Fruit fly (Drosophila melanogaster) whole organism, larva: ENCODE measurements around the gene dbo.

Source experiments
- noc ChIP-seq: fragments of 200-800 bp; sonication (Bioruptor generic); optimal IDR thresholded peaks from 3 replicates; lab custom pipeline; 2019; ENCODE audit warnings: missing biosample characterization, mild to moderate bottlenecking, missing genetic modification characterization, moderate library complexity

dbo gene

DNA sequence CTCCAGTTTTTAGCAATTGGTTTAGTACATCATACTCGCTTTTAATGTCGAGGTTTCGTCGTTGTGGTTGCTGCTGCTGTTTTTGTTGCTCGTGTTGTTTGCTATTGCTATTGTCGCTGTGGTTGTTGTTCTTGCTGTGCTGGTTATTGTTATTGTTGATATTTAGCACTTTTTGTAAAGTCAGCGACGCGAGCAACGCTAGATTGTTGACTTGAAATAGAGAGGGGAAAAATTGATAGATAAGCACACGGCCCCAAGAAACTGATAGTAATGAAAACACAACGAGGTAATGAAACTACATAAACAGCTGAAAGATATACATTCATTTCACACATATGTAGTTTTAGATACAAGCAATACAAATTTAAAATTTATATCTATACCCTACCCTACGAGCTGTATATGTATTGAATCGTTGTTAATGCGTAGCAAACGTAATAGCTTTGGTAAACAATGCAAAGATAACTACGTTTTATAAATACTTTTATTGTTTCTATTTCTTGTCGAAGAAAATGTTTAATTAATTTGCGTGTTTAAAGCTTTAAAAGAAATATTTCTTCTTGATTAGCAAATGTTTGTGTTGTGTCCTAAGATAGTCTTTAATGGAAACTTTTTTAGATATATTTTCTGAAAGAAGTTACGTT is 2.8 kb upstream of the dbo start:
- TF ChIP-seq noc (tag; lab: Kevin White, UChicago): peak; percentile 13

DNA sequence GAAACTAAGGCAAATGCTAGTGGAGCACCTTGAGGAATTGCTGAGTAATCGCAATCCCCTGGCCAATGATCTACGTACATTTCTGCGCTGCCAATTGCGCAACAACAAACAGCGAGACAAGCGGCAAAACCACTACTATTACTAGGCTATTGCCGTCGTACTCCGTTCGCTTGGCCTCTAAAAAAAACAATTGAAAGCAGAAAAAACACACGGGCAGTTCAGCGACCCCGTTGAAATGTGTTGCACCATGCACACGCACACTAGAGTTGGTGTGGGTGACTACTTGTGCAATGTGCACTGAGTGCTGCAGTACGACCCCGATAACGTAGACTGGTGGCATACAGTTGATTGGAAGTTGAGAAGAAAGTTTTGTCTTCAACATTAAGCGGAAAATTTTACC is 2.2 kb upstream of the dbo start:
- no peak for TF ChIP-seq noc (tag; lab: Kevin White, UChicago)

DNA sequence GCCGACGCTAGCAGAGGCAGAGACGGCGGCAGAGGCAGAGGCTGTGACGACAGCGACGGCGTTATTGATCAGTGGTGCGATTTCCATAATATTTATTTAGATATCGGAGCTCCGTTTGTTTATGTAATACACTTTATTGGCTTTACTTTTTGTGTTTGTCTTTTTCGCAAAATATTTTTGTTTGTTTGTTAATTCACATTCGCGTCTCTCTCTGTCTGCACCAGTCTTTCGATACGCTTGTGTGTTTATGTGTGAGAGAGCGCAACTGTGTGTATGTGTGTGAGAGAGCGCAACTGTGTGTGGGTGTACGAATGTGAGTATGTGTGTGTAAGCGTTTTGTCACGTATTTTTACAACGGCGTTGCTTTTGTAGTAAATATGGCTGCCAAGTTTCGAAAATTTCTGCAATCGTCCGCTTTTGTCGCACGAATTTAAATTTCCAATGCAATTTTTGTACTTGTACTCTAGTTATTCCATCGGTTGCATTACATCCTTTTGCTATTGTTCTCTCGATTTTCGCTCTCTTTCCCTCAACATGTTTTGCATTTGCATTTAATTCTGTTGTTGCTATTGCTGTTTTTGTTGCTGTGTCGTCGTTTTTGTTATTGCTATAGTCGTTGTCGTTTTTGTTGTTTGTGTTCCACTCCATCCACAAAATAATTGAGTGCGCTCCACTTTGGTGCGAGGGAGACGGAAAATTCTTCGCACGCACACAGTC is 1.0 kb upstream of the dbo start:
- TF ChIP-seq noc (tag; lab: Kevin White, UChicago): peak; percentile 71

DNA sequence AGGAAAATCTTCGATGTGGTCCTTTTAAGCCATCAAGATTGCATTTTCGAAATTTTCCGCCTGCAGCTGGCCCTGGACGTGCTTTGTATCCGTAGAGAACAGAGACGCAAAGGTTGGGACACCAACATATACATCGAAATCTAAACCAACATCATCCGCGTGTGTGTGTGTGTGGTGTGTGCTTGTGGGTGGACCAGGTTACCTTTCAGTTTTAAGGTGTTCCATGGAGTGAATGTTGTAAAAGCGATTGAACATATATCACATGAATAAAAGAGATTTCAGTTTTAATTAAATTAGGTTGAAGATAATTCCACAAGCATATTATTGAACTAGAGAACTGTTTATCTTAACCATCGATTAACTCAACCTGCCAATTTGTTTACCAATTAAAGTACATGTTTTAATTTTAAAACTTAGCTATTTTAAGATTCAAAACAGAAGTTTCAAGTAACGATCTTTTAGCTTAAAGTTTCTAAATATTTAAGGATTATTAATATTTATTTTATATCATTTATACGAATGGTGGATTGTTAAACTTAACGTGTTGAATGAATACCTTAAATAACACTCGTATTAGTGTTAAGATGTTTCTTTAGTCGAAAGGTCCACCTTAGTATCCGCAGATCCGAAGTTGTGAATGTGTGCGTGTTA is 422 bp downstream of the dbo start:
- TF ChIP-seq noc (tag; lab: Kevin White, UChicago): peak; percentile 93

DNA sequence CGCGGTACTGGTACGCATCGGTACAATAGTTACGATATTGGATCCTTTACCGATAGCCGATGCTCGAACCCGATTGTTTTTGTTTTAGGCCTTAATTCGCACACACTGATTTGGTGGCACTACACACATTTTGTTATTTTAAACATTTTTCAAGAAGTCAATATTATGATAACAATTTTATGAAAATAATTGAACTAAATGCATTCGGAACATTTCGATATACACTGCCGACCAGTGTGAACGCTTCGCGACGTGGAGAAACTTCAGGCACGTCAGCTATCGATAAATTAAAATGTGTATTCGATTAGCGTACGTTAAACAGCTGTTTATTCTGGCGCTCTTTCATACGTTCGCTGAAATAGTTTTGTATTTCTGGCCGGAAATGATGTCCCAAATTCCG is 5.5 kb downstream of the dbo start, which contains the start of gene CG12713:
CG12713 (plus strand) TSS at position 319 of the 400 bp plus-strand sequence.
- TF ChIP-seq noc (tag; lab: Kevin White, UChicago): no peak

DNA sequence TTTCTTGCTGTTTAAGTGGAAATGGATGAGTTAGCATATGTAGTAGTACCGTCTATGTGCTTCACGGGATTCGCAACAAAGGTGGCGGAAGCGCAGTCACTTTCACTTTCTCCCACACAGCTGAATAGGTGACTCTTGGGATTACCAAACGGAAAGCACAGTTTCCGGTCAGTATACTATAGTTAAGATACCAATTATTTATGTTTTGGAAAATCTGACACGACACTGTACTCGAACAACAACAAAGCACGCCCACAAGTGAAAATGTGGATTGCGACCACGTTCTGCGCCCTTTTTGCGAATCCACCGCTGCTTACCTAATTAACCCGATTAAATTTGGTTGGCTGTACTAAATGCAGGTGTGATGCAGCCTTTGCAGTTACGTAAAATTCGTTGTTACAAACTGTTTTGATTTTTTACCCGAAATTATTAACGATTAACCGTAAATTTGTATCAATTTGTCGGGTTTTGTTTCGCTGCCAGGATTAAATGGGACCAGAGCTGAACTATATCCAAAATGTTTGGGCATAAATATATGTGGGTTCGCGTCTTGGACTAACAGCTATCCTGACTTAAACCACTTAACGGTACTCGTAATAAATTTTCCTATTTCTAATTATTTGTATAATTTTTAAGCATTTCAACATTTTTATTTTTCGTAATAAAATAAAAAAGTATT is 8.3 kb downstream of the dbo start, which contains the start of gene CG18081:
CG18081 (minus strand) TSS at position 512 of the 679 bp plus-strand sequence.
- no peak for TF ChIP-seq noc (tag; lab: Kevin White, UChicago)

DNA sequence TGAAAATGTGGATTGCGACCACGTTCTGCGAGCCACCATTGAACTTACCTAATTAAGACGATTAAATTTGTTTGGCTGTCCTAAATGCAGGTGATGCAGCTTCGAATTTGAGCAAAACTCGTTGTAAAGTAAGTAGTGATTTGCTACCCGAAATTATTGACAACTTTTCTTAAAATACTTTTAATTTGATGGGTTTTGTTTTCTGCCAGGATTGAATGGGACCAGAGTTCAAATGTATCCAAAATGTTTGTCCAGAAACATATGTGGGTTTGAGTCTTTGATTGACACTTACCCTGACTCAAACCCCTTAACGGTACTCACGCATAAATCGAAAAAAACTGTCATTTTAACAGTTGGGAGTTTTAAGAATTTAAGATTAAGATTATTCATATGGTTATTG is 10.5 kb downstream of the dbo start, which contains the start of gene CG15715:
CG15715 (minus strand) TSS at position 274 of the 400 bp plus-strand sequence.
- no peak for TF ChIP-seq noc (tag; lab: Kevin White, UChicago)

DNA sequence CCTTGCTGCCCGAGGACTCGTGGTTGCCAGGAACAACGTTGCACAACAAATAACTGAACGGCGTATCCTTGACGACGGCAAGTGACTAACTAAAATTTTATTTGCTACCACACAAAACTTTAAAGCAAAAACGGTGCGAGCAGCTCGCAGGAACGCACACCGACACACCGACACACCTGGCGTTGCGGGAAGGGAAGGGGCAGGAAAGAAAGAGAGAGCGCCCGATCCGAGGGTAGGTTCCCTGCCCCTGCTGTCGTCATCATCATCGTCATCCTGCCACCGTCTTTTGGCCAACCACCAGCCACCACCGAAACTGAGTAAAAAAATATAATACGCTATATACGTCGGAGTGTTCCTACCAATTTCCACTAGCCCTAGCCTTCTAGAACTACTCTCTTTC is 17.3 kb downstream of the dbo start, which contains the start of gene meru:
meru (minus strand) TSS at position 101 of the 400 bp plus-strand sequence.
- TF ChIP-seq noc (tag; lab: Kevin White, UChicago): no peak

DNA sequence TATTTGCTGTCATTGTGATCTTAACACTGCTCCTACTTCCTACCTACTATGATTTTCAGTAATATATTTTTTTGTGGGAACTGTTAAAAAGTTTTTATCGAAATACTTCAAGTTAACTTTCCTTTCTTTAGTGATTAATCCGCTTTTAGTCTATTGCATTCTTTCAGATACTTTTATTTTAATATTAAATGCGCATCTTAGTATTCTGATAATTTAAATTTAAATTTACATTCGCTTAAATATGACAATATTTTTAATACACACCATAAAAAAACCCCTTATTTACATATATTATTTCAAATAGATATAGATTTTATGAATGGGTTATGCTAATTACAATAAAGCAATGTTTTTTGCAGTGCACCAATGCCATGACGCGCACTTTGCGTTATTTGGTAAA is 17.9 kb downstream of the dbo start:
- no peak for TF ChIP-seq noc (tag; lab: Kevin White, UChicago)

DNA sequence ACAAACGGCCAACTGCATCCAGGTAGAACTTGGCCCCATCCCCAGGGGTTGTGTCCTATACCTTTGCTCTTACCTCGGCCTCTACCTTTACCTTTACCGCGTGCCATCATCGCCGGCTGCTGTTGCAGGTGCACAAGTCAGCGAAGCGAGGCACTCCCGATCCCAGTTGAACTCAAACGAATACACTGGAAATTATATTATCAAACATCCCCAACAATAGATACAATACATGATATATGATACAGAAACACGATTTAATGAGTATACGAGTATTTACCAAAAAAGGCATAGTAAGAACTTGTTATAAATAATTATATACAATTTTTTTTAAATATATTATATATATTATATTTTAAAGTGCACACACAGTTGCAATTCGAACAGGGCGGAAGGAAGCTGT is 20.5 kb downstream of the dbo start:
- TF ChIP-seq noc (tag; lab: Kevin White, UChicago): no peak

DNA sequence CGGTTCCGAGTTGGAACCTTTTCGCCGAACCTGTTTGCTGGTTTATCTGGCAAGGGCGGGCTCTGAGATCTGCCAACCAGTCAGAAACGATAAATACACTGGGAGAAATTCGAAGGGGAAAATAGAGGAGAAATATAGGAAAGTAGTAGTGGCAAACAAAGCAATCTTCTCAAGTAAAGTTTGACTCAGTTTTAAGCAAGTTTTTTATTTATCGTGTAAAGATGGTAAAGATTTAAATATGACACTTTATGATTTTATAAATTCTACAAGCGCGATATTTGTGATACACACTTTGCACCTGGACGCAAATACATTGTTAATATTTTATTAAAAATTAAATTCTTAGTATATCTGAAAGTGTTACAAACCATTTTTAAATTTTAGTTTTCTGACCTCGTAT is 21.0 kb downstream of the dbo start:
- no peak for TF ChIP-seq noc (tag; lab: Kevin White, UChicago)

DNA sequence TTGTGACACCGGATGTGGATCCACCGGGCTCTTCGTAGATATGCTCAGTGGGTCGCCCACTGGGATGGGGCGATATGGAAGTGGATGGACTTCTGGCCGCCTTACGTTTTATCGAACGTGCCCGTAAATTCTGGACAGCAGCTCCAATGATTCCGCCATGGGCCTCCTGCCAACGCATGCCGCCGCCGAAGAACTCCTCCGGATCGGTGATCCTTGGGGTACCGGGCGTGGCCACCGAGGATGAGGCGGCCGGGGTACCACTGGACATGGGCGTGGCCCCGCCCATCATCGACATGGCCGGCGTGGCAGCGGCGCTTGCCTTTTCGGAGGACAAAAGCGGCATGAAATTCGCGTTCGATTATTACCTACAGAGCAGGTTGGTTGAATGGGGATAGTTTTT is 29.3 kb downstream of the dbo start:
- TF ChIP-seq noc (tag; lab: Kevin White, UChicago): no peak

DNA sequence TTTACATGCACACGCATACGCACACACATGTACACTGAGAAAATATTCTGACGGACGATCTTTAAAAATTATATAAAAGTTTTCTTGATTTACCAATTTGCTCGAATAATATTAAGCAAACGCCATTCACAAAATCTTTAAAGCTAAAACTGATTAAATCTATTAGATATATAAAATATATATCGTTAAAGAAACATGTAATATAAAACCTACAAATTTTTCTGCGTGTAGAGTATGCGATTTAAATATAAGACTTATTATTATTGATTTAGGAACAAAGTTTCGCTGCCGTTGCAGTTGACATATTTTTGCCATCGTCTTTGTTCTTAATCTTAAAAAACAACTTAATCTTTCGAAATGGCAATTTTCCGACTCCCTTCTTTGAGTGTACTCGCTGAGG is 50.8 kb downstream of the dbo start:
- TF ChIP-seq noc (tag; lab: Kevin White, UChicago): no peak
